Worm (Caenorhabditis elegans) whole organism, young adult: ENCODE results near the gene Y54G2A.40.

Source experiments
- B0336.3 ChIP-seq: fragments of 200-800 bp; sonication (Bioruptor generic); IDR thresholded peaks from 2 replicates; pipeline ENCODE4 v1.3.6; 2022; ENCODE audit warnings: missing genetic modification characterization, missing compliant biosample characterization
- C17E4.6 ChIP-seq: fragments of 200-800 bp; sonication (Bioruptor generic); IDR thresholded peaks from 2 replicates; pipeline ENCODE4 v1.3.6; 2022; ENCODE audit warnings: missing genetic modification reagents, missing genetic modification characterization, missing compliant biosample characterization
- F39B2.1 ChIP-seq: fragments of 200-800 bp; sonication (Bioruptor generic); IDR thresholded peaks from 2 replicates; pipeline ENCODE4 v1.3.6; 2022; ENCODE audit warnings: missing genetic modification reagents, missing genetic modification characterization, missing compliant biosample characterization
- F55B11.4 ChIP-seq: sonication (generic microtip); optimal IDR thresholded peaks from 2 replicates; lab custom pipeline; 2016; ENCODE audit warnings: missing compliant biosample characterization, missing genetic modification characterization, borderline replicate concordance; ENCODE audit not compliant: insufficient read depth
- K12H6.12 ChIP-seq: fragments of 200-800 bp; sonication (Bioruptor generic); optimal IDR thresholded peaks from 2 replicates; lab custom pipeline; 2018; ENCODE audit warnings: mild to moderate bottlenecking, missing genetic modification characterization, missing compliant biosample characterization
- Y53F4B.3 ChIP-seq: fragments of 200-800 bp; sonication (Bioruptor generic); IDR thresholded peaks from 2 replicates; pipeline ENCODE4 v1.3.6; 2022; ENCODE audit warnings: missing genetic modification reagents, missing genetic modification characterization, missing compliant biosample characterization
- Y95B8A.8 ChIP-seq: fragments of 200-800 bp; sonication (Bioruptor generic); IDR thresholded peaks from 2 replicates; pipeline ENCODE4 v1.3.6; 2022; ENCODE audit warnings: missing genetic modification reagents, missing genetic modification characterization, missing compliant biosample characterization
- ama-1 ChIP-seq, 3 experiments: fragments of 150-350 bp in 1 of 3; sonication (generic microtip) in 2 of 3; optimal IDR thresholded peaks; 2 replicates each; lab custom pipeline; 2014 to 2018; ENCODE audit warnings: missing biosample characterization in 2 of 3, missing genetic modification characterization in 2 of 3, missing genetic modification reagents in 2 of 3
- aptf-3 ChIP-seq: fragments of 200-800 bp; sonication (Bioruptor generic); IDR thresholded peaks from 2 replicates; pipeline ENCODE4 v1.3.6; 2022; ENCODE audit warnings: missing genetic modification characterization, missing compliant biosample characterization
- bed-1 ChIP-seq: fragments of 200-800 bp; sonication (Bioruptor generic); IDR thresholded peaks from 2 replicates; pipeline ENCODE4 v1.3.6; 2022; ENCODE audit warnings: missing genetic modification reagents, missing genetic modification characterization, missing compliant biosample characterization
- ccch-3 ChIP-seq: fragments of 200-800 bp; sonication (Bioruptor generic); optimal IDR thresholded peaks from 2 replicates; lab custom pipeline; 2018; ENCODE audit warnings: mild to moderate bottlenecking, missing genetic modification characterization, missing compliant biosample characterization
- cebp-1 ChIP-seq, 2 experiments: fragments of 200-800 bp in 1 of 2; sonication (Bioruptor generic) in 1 of 2; sonication (generic microtip) in 1 of 2; IDR thresholded peaks in 1 of 2; optimal IDR thresholded peaks in 1 of 2; 2 replicates each; pipeline versions ENCODE4 v1.3.6 to Lab custom; 2017 to 2022; ENCODE audit warnings: missing compliant biosample characterization in 2 of 2, missing genetic modification characterization in 2 of 2, mild to moderate bottlenecking in 1 of 2, missing genetic modification reagents in 1 of 2, moderate library complexity in 1 of 2
- ceh-58 ChIP-seq: fragments of 200-800 bp; sonication (Bioruptor generic); IDR thresholded peaks from 2 replicates; pipeline ENCODE4 v1.3.6; 2022; ENCODE audit warnings: missing genetic modification characterization, missing compliant biosample characterization
- chd-7 ChIP-seq: sonication (generic microtip); optimal IDR thresholded peaks from 2 replicates; lab custom pipeline; 2016; ENCODE audit warnings: mild to moderate bottlenecking, missing genetic modification characterization, moderate library complexity, missing compliant biosample characterization
- dox-1 ChIP-seq: fragments of 200-800 bp; sonication (Bioruptor generic); IDR thresholded peaks from 2 replicates; pipeline ENCODE4 v1.3.6; 2022; ENCODE audit warnings: missing genetic modification reagents, missing genetic modification characterization, missing compliant biosample characterization
- dpff-1 ChIP-seq: sonication (generic microtip); optimal IDR thresholded peaks from 2 replicates; lab custom pipeline; 2017; ENCODE audit warnings: mild to moderate bottlenecking, missing genetic modification characterization, missing compliant biosample characterization
- efl-1 ChIP-seq: fragments of 150-350 bp; optimal IDR thresholded peaks from 2 replicates; lab custom pipeline; 2014; ENCODE audit warnings: missing biosample characterization, missing genetic modification reagents, missing genetic modification characterization
- egl-44 ChIP-seq: fragments of 200-800 bp; sonication (Bioruptor generic); IDR thresholded peaks from 2 replicates; pipeline ENCODE4 v1.3.6; 2022; ENCODE audit warnings: missing genetic modification reagents, missing genetic modification characterization, missing compliant biosample characterization
- egrh-3 ChIP-seq: fragments of 200-800 bp; sonication (Bioruptor generic); IDR thresholded peaks from 2 replicates; pipeline ENCODE4 v1.3.6; 2022; ENCODE audit warnings: missing genetic modification reagents, missing genetic modification characterization, missing compliant biosample characterization
- gei-17 ChIP-seq: fragments of 200-800 bp; sonication (Bioruptor generic); optimal IDR thresholded peaks from 2 replicates; lab custom pipeline; 2018; ENCODE audit warnings: mild to moderate bottlenecking, missing genetic modification characterization, missing compliant biosample characterization
- hlh-12 ChIP-seq: sonication (generic microtip); optimal IDR thresholded peaks from 2 replicates; lab custom pipeline; 2016; ENCODE audit warnings: missing genetic modification characterization, missing compliant biosample characterization
- hlh-26 ChIP-seq: fragments of 200-800 bp; sonication (Bioruptor generic); conservative IDR thresholded peaks from 2 replicates; pipeline ENCODE4 v1.3.6; 2022; ENCODE audit warnings: missing genetic modification reagents, missing genetic modification characterization, missing compliant biosample characterization
- lin-35 ChIP-seq, 3 experiments: fragments of 150-350 bp in 2 of 3; sonication (generic microtip) in 1 of 3; optimal IDR thresholded peaks; 2 replicates each; lab custom pipeline; 2014 to 2018; ENCODE audit warnings: missing biosample characterization in 3 of 3, missing genetic modification characterization in 3 of 3, missing genetic modification reagents in 3 of 3
- lsl-1 ChIP-seq: fragments of 200-800 bp; sonication (Bioruptor generic); optimal IDR thresholded peaks from 2 replicates; lab custom pipeline; 2018; ENCODE audit warnings: mild to moderate bottlenecking, missing genetic modification characterization, moderate library complexity, missing compliant biosample characterization
- lsy-27 ChIP-seq: sonication (generic microtip); optimal IDR thresholded peaks from 2 replicates; lab custom pipeline; 2017; ENCODE audit warnings: missing genetic modification characterization, mild to moderate bottlenecking, missing compliant biosample characterization, antibody characterized with exemption, missing genotype, borderline replicate concordance; ENCODE audit not compliant: insufficient read depth
- madf-6 ChIP-seq: fragments of 200-800 bp; sonication (Bioruptor generic); IDR thresholded peaks from 2 replicates; pipeline ENCODE4 v1.3.6; 2022; ENCODE audit warnings: missing genetic modification reagents, missing genetic modification characterization, missing compliant biosample characterization
- mcd-1 ChIP-seq: fragments of 200-800 bp; sonication (Bioruptor generic); IDR thresholded peaks from 2 replicates; pipeline ENCODE4 v1.3.6; 2022; ENCODE audit warnings: missing genetic modification reagents, missing genetic modification characterization, missing compliant biosample characterization
- mxl-1 ChIP-seq: sonication (generic microtip); optimal IDR thresholded peaks from 2 replicates; lab custom pipeline; 2016; ENCODE audit warnings: missing genetic modification characterization, missing compliant biosample characterization
- nfya-1 ChIP-seq: sonication (generic microtip); optimal IDR thresholded peaks from 2 replicates; lab custom pipeline; 2017; ENCODE audit warnings: antibody characterized with exemption, missing compliant biosample characterization, missing genetic modification characterization, borderline replicate concordance; ENCODE audit not compliant: insufficient read depth
- nhr-80 ChIP-seq: sonication (generic microtip); optimal IDR thresholded peaks from 2 replicates; lab custom pipeline; 2016; ENCODE audit warnings: missing genetic modification characterization, missing compliant biosample characterization
- snpc-1.3 ChIP-seq: sonication (generic microtip); optimal IDR thresholded peaks from 2 replicates; lab custom pipeline; 2017; ENCODE audit warnings: missing genetic modification characterization, mild to moderate bottlenecking, missing compliant biosample characterization, antibody characterized with exemption, moderate library complexity, missing genotype, missing genetic modification reagents; ENCODE audit not compliant: insufficient read depth
- snpc-3.4 ChIP-seq: sonication (generic microtip); optimal IDR thresholded peaks from 2 replicates; lab custom pipeline; 2017; ENCODE audit warnings: missing genetic modification characterization, mild to moderate bottlenecking, missing compliant biosample characterization, antibody characterized with exemption, moderate library complexity, missing genotype, missing genetic modification reagents
- tbp1 ChIP-seq: fragments of 200-800 bp; sonication (Bioruptor generic); optimal IDR thresholded peaks from 2 replicates; lab custom pipeline; 2018; ENCODE audit warnings: mild to moderate bottlenecking, missing genetic modification characterization, missing compliant biosample characterization
- tbx-9 ChIP-seq: sonication (generic microtip); optimal IDR thresholded peaks from 2 replicates; lab custom pipeline; 2016; ENCODE audit warnings: borderline replicate concordance, missing genetic modification characterization, inconsistent platforms, missing compliant biosample characterization

Gene Y54G2A.40

DNA sequence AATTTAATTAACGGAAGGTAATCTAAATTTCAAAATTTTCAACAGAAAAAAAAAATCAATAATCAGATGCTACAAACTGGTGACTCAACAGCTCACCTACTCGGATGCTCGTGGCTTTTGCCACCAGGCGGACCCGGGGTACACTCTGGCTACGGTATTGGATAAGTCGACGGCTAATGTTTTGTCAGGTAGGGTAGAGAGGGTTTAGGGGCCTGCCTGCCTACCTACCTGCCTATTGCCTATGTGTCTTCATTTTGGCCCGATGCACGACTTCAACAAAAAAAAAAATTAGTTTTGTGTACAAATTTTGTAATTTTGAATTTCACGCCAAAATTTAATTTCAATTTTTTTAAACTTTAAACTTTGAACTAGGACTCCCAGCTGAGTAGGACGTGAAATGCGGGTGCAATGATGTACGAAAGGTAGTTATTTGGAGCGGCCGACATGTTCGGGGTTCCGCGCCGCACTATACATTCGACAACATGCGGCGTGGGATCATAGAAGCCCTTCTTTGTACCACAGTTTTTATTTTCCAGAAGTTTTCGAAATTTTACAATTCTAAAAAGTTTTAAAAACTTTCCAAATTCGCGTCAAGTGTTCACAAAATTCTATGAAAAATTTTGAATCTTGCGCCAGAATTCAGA lies 20.7 kb upstream of the Y54G2A.40 start (continued):
- TF ChIP-seq lsl-1 (GFP tag; lab: Kevin White, UChicago) (peak; percentile 5), tbp1 (GFP tag; lab: Kevin White, UChicago) (peak; percentile 37), dpff-1 (no peak), F55B11.4 (tag; lab: Kevin White, UChicago) (no peak), Y95B8A.8 (GFP tag; lab: Robert Waterston, UW) (no peak), snpc-3.4 (tag; lab: Kevin White, UChicago) (peak; percentile 76), egrh-3 (GFP tag; lab: Robert Waterston, UW) (no peak), snpc-1.3 (tag; lab: Kevin White, UChicago) (peak; percentile 45), madf-6 (no peak), C17E4.6 (GFP tag; lab: Robert Waterston, UW) (no peak), B0336.3 (GFP tag; lab: Robert Waterston, UW) (no peak), cebp-1 (GFP tag; IDR thresholded peaks at IDR 0.05; lab: Robert Waterston, UW) (no peak), cebp-1 (tag; optimal IDR thresholded peaks at IDR 0.05; lab: Kevin White, UChicago) (no peak), tbx-9 (tag; lab: Kevin White, UChicago) (no peak), bed-1 (no peak), F39B2.1 (GFP tag; lab: Robert Waterston, UW) (no peak)

DNA sequence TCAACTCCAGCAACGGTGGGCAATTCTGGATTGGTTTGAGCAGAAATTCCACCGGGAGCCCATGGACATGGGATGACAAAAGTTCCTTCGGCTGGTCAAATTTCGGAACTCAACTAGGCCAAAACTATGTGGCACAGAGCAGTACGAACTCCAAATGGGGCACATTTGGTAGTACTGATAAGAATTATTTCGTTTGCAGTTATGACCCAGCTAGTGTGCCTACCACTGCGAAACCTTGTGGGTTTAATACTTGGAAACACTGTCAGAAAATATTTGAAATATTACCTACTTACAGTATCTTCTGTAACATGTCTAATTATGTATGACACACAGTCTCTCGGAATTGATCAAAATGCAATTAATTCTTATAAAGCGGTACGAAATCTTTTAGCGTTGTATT lies 19.9 kb upstream of the Y54G2A.40 start:
- TF ChIP-seq mcd-1 (GFP tag; lab: Robert Waterston, UW) (no peak), ceh-58 (GFP tag; lab: Robert Waterston, UW) (no peak), nhr-80 (tag; lab: Kevin White, UChicago) (peak; percentile 58), chd-7 (tag; lab: Kevin White, UChicago) (no peak), hlh-26 (GFP tag; lab: Robert Waterston, UW) (no peak)

DNA sequence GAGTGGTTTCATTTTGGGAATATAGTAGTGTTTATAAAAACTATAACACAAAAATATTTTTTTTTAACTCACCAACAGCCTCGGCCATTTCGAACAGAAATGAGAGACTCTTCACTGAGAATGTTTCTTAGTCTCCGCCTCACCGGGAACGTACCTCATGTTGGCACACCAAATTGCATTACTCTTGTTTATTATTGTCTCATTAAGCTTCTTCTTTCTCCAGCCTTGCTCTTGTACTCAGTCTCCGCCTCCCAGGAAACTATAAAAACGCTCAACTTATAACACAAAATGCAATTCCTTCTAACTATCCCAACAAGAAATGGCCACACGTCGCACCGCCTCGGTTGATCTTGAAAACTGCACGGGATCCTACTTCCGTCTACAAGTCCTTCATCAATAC lies 13.7 kb upstream of the Y54G2A.40 start, which contains the start of the genes Y54G2A.48 and pudl-1:
Gene Y54G2A.48, minus strand, starts transcription at position 101 of the 400 bp plus-strand sequence.
Gene pudl-1, plus strand, starts transcription at position 320 of the 400 bp plus-strand sequence.
- TF ChIP-seq K12H6.12 (tag; lab: Kevin White, UChicago) (no peak), egl-44 (GFP tag; lab: Robert Waterston, UW) (no peak), hlh-12 (no peak), dox-1 (GFP tag; lab: Robert Waterston, UW) (no peak), efl-1 (GFP tag; lab: Kevin White, UChicago) (no peak), ccch-3 (GFP tag; lab: Kevin White, UChicago) (no peak), gei-17 (no peak), lsy-27 (tag; lab: Kevin White, UChicago) (no peak), ama-1 (optimal IDR thresholded peaks at IDR 0.05; lab: Kevin White, UChicago) (no peak), ama-1 (GFP tag; optimal IDR thresholded peaks at IDR 0.05; lab: Kevin White, UChicago) (no peak), Y95B8A.8 (GFP tag; lab: Robert Waterston, UW) (no peak)

DNA sequence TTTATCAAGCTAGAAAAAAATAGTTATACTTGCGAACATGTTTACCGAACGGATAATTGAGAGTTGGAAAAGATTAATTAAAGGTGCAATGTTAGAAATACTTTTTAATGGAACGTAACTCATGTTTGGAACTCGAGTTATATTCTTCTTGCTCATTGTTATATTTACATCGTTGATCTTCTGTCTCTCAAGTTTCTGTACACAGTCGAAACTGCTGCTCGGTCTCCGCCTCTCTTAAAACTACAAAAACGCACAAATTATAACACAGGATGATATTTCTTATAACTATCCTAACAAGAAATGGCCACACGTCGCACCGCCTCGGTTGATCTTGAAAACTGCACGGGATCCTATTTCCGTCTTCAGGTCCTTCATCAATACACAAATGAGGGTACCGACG lies 11.8 kb upstream of the Y54G2A.40 start, which contains the start of gene pudl-2:
Gene pudl-2, plus strand, starts transcription at position 301 of the 400 bp plus-strand sequence.
- TF ChIP-seq lin-35 (GFP tag; optimal IDR thresholded peaks at IDR 0.05; lab: Kevin White, UChicago) (no peak), nfya-1 (tag; lab: Kevin White, UChicago) (no peak), Y53F4B.3 (GFP tag; lab: Robert Waterston, UW) (no peak), mxl-1 (tag; lab: Kevin White, UChicago) (no peak), B0336.3 (GFP tag; lab: Robert Waterston, UW) (no peak), aptf-3 (GFP tag; lab: Robert Waterston, UW) (no peak), dox-1 (GFP tag; lab: Robert Waterston, UW) (no peak)
